Fruit fly (Drosophila melanogaster) whole organism, adult: ENCODE measurements around the gene CG16989.

ENCODE experiments used
- CG11617 ChIP-seq: fragments of 200-800 bp; sonication (Bioruptor generic); optimal IDR thresholded peaks from 2 replicates; lab custom pipeline; 2017; ENCODE audit warnings: mild to moderate bottlenecking, missing biosample characterization, missing genetic modification reagents, missing genetic modification characterization
- CG12768 ChIP-seq: fragments of 200-800 bp; sonication (Bioruptor generic); optimal IDR thresholded peaks from 2 replicates; lab custom pipeline; 2017; ENCODE audit warnings: missing biosample characterization, missing genetic modification characterization, mild to moderate bottlenecking, moderate library complexity, missing genetic modification reagents
- CG14711 ChIP-seq: fragments of 200-800 bp; sonication (Bioruptor generic); optimal IDR thresholded peaks from 2 replicates; lab custom pipeline; 2018; ENCODE audit warnings: missing biosample characterization, mild to moderate bottlenecking, missing genetic modification characterization, moderate library complexity
- CG1620 ChIP-seq: fragments of 200-800 bp; sonication (Bioruptor generic); optimal IDR thresholded peaks from 2 replicates; lab custom pipeline; 2016; ENCODE audit warnings: missing biosample characterization, missing genetic modification characterization
- CG33017 ChIP-seq: fragments of 200-800 bp; sonication (Bioruptor generic); optimal IDR thresholded peaks from 2 replicates; lab custom pipeline; 2018; ENCODE audit warnings: missing biosample characterization, mild to moderate bottlenecking, missing genetic modification characterization, moderate library complexity
- CG5204 ChIP-seq: fragments of 200-800 bp; sonication (Bioruptor generic); optimal IDR thresholded peaks from 2 replicates; lab custom pipeline; 2016; ENCODE audit warnings: missing biosample characterization, missing genetic modification characterization
- CG7045 ChIP-seq: fragments of 200-800 bp; sonication (Bioruptor generic); optimal IDR thresholded peaks from 2 replicates; lab custom pipeline; 2017; ENCODE audit warnings: missing biosample characterization, mild to moderate bottlenecking, missing genetic modification characterization
- CG7101 ChIP-seq: fragments of 200-800 bp; sonication (Bioruptor generic); optimal IDR thresholded peaks from 2 replicates; lab custom pipeline; 2018; ENCODE audit warnings: missing biosample characterization, mild to moderate bottlenecking, missing genetic modification characterization, moderate library complexity
- Clk ChIP-seq: fragments of 200-800 bp; sonication (Bioruptor generic); optimal IDR thresholded peaks from 2 replicates; lab custom pipeline; 2017; ENCODE audit warnings: missing biosample characterization, missing genetic modification characterization
- Crg-1 ChIP-seq: fragments of 200-800 bp; sonication (Bioruptor generic); optimal IDR thresholded peaks from 2 replicates; lab custom pipeline; 2016; ENCODE audit warnings: missing biosample characterization, missing genetic modification characterization
- Hr96 ChIP-seq: fragments of 200-800 bp; sonication (Bioruptor generic); optimal IDR thresholded peaks from 2 replicates; lab custom pipeline; 2016; ENCODE audit warnings: missing biosample characterization, missing genetic modification characterization
- Mnt ChIP-seq: fragments of 200-800 bp; sonication (Bioruptor generic); optimal IDR thresholded peaks from 2 replicates; lab custom pipeline; 2016; ENCODE audit warnings: missing biosample characterization, mild to moderate bottlenecking, missing genetic modification characterization
- bab1 ChIP-seq: fragments of 200-800 bp; sonication (Bioruptor generic); optimal IDR thresholded peaks from 3 replicates; lab custom pipeline; 2019; ENCODE audit warnings: missing biosample characterization, mild to moderate bottlenecking, missing genetic modification characterization, moderate library complexity
- cic ChIP-seq: fragments of 200-800 bp; sonication (Bioruptor generic); optimal IDR thresholded peaks from 2 replicates; lab custom pipeline; 2017; ENCODE audit warnings: missing biosample characterization, mild to moderate bottlenecking, missing genetic modification characterization, moderate library complexity
- cnc ChIP-seq, 2 experiments: fragments of >200 bp; optimal IDR thresholded peaks; 2 replicates each; lab custom pipeline; 2017
- kay ChIP-seq: fragments of 200-800 bp; sonication (Bioruptor generic); peaks from one replicate; lab custom pipeline; 2016; ENCODE audit warnings: missing biosample characterization, missing genetic modification characterization, borderline replicate concordance
- ovo ChIP-seq: fragments of 200-800 bp; sonication (Bioruptor generic); optimal IDR thresholded peaks from 2 replicates; lab custom pipeline; 2016; ENCODE audit warnings: missing biosample characterization, missing genetic modification characterization
- pad ChIP-seq: fragments of 200-800 bp; sonication (Bioruptor generic); optimal IDR thresholded peaks from 3 replicates; lab custom pipeline; 2017; ENCODE audit warnings: missing biosample characterization, missing genetic modification characterization, mild to moderate bottlenecking, moderate library complexity, missing genetic modification reagents
- tj ChIP-seq: fragments of 200-800 bp; sonication (Bioruptor generic); optimal IDR thresholded peaks from 3 replicates; lab custom pipeline; 2017; ENCODE audit warnings: missing biosample characterization, mild to moderate bottlenecking, missing genetic modification characterization, moderate library complexity
- toe ChIP-seq: fragments of 200-800 bp; sonication (Bioruptor generic); optimal IDR thresholded peaks from 2 replicates; lab custom pipeline; 2016; ENCODE audit warnings: missing biosample characterization, missing genetic modification characterization

The CG16989 gene

DNA sequence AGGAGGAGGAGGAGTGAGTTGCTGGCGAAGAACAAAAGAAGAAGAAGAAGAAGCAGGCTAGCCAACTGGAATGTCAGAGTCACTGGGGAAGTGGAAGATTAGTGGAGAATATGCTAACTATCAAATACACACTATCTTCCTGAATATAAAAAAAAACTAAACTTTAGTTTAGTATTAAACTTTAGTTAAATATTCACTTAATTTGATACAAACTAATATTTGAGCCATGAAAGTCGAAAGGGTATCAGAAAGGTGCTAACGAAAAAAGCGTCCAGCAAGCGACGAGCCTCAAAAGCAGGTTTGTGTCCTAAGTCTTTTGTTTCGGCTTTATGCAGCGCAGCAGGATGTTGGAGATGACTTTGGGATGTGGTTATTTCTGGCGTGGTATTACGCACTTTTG is 17.8 kb upstream of the CG16989 start:
- TF ChIP-seq CG14711 (tag; lab: Kevin White, UChicago) (no peak), Mnt (GFP tag; lab: Kevin White, UChicago) (no peak), Hr96 (GFP tag; lab: Kevin White, UChicago) (no peak), CG33017 (tag; lab: Kevin White, UChicago) (no peak), CG12768 (GFP tag; lab: Kevin White, UChicago) (no peak), CG1620 (GFP tag; lab: Kevin White, UChicago) (no peak)

DNA sequence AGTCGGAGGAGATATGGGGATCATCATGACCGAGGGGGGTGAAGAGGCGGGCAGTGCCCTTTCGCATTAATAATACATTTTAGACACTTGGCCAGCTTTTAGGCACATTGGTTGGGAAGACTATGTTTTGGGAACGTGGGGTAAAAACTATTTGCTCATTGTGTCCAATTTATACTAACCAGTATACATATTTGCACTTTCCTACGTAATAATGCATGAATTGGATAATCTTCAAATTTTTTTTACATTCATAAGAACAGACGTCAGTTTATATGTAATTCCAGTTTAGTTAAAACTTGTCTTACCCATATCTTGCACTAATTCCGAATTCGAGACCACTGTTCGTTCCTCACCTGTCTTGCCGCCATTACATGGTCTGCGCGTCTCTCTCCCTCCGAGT is 13.6 kb upstream of the CG16989 start:
- TF ChIP-seq Hr96 (GFP tag; lab: Kevin White, UChicago) = no peak
- TF ChIP-seq CG14711 (tag; lab: Kevin White, UChicago) = no peak
- no peak for TF ChIP-seq Mnt (GFP tag; lab: Kevin White, UChicago)
- no peak for TF ChIP-seq cic (GFP tag; lab: Kevin White, UChicago)
- no peak for TF ChIP-seq tj
- no peak for TF ChIP-seq bab1
- no peak for TF ChIP-seq ovo (GFP tag; lab: Kevin White, UChicago)

DNA sequence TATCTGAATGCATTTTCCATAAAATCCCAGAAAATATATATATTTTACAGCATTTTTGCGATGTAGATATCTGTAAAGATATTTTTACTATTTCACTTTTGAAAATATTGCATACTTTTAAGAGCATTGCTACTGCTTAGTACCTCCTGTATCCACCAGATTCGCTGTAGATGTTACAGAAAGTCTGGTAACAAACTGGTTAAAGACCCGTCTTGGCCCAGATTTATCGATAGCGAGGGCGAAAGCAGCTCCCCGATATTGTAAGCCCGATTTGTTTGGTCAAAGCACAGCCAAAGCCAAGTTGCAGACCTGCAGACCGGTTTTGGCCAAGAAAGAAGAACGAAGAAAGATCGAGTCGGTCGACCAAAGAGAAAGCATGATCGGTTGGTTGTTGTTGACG is 8.5 kb upstream of the CG16989 start, which contains the start of gene tw:
tw (plus strand) TSS at position 291 of the 400 bp plus-strand sequence.
- TF ChIP-seq Hr96 (GFP tag; lab: Kevin White, UChicago) (no peak), CG1620 (GFP tag; lab: Kevin White, UChicago) (no peak), CG12768 (GFP tag; lab: Kevin White, UChicago) (no peak), CG7101 (tag; lab: Kevin White, UChicago) (no peak), cic (GFP tag; lab: Kevin White, UChicago) (no peak), CG33017 (tag; lab: Kevin White, UChicago) (no peak), CG7045 (GFP tag; lab: Kevin White, UChicago) (no peak), bab1 (no peak), kay (GFP tag; lab: Kevin White, UChicago) (no peak), cnc (optimal IDR thresholded peaks at IDR 0.05; lab: Kevin White, UChicago) (no peak), Crg-1 (GFP tag; lab: Kevin White, UChicago) (no peak), ovo (GFP tag; lab: Kevin White, UChicago) (no peak), toe (GFP tag; lab: Kevin White, UChicago) (no peak)

DNA sequence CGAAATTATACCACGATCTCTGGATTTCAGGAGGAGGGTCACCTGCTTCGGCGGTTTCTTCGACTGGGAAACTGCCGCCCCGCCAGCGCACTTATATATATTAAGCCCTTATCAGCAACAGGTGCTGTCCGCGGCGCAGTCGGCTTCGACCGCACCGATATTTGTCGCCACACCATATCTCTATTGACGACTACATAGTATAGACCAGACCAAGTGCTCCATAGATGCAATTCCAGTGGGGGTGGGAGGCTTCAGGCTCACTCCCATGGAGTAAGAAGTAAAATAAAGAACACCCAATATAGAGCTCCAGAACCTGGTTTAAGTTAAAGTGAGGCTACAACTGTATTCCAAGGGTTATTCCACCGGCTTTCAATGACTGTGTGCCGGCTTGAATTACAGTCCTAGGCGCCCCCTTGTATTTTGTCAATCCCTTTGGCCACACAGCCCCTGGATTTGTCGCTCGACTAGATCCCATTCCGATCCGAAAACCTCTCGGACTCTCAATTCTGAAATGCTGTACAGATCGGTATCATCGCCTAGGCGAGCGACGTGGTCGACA is 2.8 kb upstream of the CG16989 start, which contains the start of gene CG13360:
CG13360 (minus strand) TSS at position 51 of the 559 bp plus-strand sequence.
- no peak for TF ChIP-seq CG33017 (tag; lab: Kevin White, UChicago)
- peak; percentile 22 for TF ChIP-seq CG12768 (GFP tag; lab: Kevin White, UChicago)
- TF ChIP-seq CG1620 (GFP tag; lab: Kevin White, UChicago) = no peak
- no peak for TF ChIP-seq Hr96 (GFP tag; lab: Kevin White, UChicago)
- TF ChIP-seq CG7101 (tag; lab: Kevin White, UChicago) = peak; percentile 22
- TF ChIP-seq Mnt (GFP tag; lab: Kevin White, UChicago) = no peak
- no peak for TF ChIP-seq toe (GFP tag; lab: Kevin White, UChicago)
- TF ChIP-seq pad (GFP tag; lab: Kevin White, UChicago) = no peak
- no peak for TF ChIP-seq Crg-1 (GFP tag; lab: Kevin White, UChicago)
- no peak for TF ChIP-seq kay (GFP tag; lab: Kevin White, UChicago)
- no peak for TF ChIP-seq cnc (optimal IDR thresholded peaks at IDR 0.05; lab: Kevin White, UChicago)
- TF ChIP-seq cic (GFP tag; lab: Kevin White, UChicago) = no peak
- TF ChIP-seq CG14711 (tag; lab: Kevin White, UChicago) = no peak
- TF ChIP-seq ovo (GFP tag; lab: Kevin White, UChicago) = no peak
- TF ChIP-seq CG7045 (GFP tag; lab: Kevin White, UChicago) = no peak
- no peak for TF ChIP-seq tj
- TF ChIP-seq Clk (GFP tag; lab: Kevin White, UChicago) = no peak
- no peak for TF ChIP-seq bab1
- no peak for TF ChIP-seq CG5204 (GFP tag; lab: Kevin White, UChicago)
- peak; percentile 2 for TF ChIP-seq CG11617

DNA sequence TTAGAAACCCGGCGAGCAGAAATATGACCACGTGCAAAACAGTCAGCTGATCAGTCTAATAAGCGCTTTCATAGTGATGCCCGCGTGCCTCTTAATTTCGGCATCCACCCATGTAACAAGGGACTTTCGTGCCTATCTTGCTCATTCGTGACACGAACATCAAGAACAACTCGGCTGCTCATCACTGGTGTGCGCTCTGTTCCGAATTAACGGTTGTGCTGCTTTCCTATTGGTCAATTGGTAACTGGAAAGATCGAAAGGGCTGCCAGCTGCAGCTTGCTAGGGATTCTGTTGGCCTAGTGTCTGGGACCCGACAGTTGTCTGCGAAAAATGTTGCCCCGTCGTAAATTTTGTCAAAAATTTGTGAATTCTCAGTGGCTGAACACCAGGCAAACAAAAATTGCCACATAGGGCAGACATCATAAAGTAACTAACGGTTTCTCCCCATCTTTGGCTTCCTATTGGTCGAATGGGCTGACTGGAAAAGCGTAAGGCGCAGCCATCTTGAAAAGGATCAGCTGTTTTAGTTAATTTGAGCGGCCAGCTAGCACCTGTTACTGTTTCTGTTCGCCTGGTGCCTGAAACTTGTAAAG is 3.5 kb downstream of the CG16989 start:
- TF ChIP-seq bab1 = peak; percentile 84
- no peak for TF ChIP-seq cnc (optimal IDR thresholded peaks at IDR 0.05; lab: Kevin White, UChicago)
- TF ChIP-seq CG5204 (GFP tag; lab: Kevin White, UChicago) = no peak
- no peak for TF ChIP-seq toe (GFP tag; lab: Kevin White, UChicago)
- TF ChIP-seq CG14711 (tag; lab: Kevin White, UChicago) = peak; percentile 35
- peak; percentile 92 for TF ChIP-seq pad (GFP tag; lab: Kevin White, UChicago)
- TF ChIP-seq CG11617 = no peak
- no peak for TF ChIP-seq CG12768 (GFP tag; lab: Kevin White, UChicago)
- no peak for TF ChIP-seq Clk (GFP tag; lab: Kevin White, UChicago)
- peak; percentile 95 for TF ChIP-seq Mnt (GFP tag; lab: Kevin White, UChicago)
- no peak for TF ChIP-seq CG7045 (GFP tag; lab: Kevin White, UChicago)
- peak; percentile 51 for TF ChIP-seq cic (GFP tag; lab: Kevin White, UChicago)
- TF ChIP-seq ovo (GFP tag; lab: Kevin White, UChicago) = peak; percentile 99
- peak; percentile 34 for TF ChIP-seq CG7101 (tag; lab: Kevin White, UChicago)
- TF ChIP-seq Hr96 (GFP tag; lab: Kevin White, UChicago) = no peak
- peak; percentile 51 for TF ChIP-seq tj
- TF ChIP-seq CG33017 (tag; lab: Kevin White, UChicago) = no peak
- peak; percentile 55 for TF ChIP-seq CG1620 (GFP tag; lab: Kevin White, UChicago)
- TF ChIP-seq Crg-1 (GFP tag; lab: Kevin White, UChicago) = peak; percentile 48
- no peak for TF ChIP-seq kay (GFP tag; lab: Kevin White, UChicago)
